Worm (Caenorhabditis elegans) whole organism, dauer: ENCODE data around the gene bbs-8.

Source experiments
- unc-62 ChIP-seq: sonication (generic microtip); optimal IDR thresholded peaks from 2 replicates; lab custom pipeline; 2017; ENCODE audit warnings: missing biosample characterization, missing genetic modification reagents, missing genetic modification characterization

The bbs-8 gene

ce11 chrV:6783044-6783625 lies 18.3 kb upstream of the bbs-8 start:
- no peak for TF ChIP-seq unc-62

DNA sequence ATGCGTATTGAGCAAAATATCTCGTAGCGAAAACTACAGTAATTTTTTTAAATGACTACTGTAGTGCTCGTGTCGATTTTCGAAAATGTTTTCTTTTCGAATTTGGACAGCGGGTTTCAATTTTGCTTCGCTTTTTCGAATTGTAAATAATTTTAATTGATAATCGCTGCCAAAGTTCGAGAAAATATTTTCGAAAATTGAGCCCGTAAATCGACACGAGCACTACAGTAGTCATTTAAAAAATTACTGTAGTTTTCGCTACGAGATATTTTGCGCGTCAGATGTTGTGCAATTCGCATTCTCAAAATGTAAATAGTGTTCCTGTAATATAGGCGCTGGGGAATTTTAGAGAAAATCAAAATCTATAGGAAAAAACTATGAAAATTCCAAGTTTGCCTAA lies 17.4 kb upstream of the bbs-8 start:
- no peak for TF ChIP-seq unc-62

DNA sequence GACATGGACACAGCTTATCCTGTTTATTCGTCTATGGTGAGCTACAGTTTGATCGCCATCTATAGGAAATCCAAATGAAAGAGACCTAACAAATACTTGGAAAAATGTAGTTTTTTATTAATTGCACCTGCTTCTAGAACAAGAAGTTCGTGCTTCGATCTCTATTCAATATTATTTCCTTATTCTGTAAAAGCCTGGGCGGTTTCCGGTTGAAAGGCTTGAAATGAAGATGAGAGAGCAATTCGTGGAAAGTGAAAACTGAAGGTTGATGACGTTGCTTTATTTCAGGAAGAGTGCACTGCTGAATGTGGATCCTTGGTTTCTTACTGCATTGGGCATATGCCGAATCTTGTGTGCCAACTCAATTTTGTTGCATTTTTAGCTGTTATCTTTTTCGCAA lies 15.8 kb upstream of the bbs-8 start:
- no peak for TF ChIP-seq unc-62

ce11 chrV:6780166-6780565 lies 15.3 kb upstream of the bbs-8 start, which contains the start of gene ZC404.15:
Gene ZC404.15, plus strand, starts transcription at chrV:6780466.
- no peak for TF ChIP-seq unc-62

ce11 chrV:6778457-6778856 lies 13.6 kb upstream of the bbs-8 start:
- TF ChIP-seq unc-62: no peak

- no peak for TF ChIP-seq unc-62
These were observed 10.8 kb upstream of the bbs-8 start, which contains the start of gene srh-28 for ce11 chrV:6775708-6776107. Gene srh-28, minus strand, starts transcription at chrV:6775808.

DNA sequence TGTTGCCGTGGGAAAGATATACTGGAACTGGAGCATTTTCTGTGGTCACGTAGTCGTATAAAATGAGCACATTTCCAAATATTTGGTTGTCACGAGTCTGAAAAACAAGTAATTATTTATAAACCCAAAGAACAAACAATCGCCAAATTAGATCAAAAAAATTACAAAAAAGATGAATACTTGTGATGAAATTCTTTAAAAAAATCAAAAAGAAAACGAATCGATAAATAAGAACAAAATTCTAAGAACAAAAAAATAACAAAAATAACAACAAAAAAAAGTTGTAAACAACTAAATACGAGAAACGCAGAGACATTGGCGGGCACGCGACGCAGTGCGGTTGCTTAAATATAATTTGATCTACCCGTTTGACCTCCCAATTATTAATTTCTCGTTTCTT lies 8.9 kb upstream of the bbs-8 start, which contains the start of gene ZC404.16:
Gene ZC404.16 (minus strand): TSS at position 101 of the 400 bp plus-strand sequence.
- TF ChIP-seq unc-62: no peak

DNA sequence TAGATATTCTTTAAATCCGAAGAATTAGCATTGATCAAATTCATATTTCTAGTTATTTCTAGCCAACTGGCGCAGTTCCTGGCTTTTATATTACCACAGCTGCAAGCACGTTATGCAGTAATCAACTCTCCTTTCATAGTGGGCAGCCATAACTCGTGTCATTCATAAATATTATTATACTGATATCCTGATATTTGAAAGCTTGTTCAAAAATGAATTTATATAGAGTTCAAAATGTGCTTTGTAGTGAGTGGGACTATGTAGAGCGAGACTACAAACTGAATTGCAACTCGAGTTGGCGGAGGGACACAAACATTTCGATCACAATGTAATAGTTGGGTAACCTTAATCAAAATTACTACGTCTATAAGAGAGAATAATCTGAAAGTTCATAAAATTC lies 6.8 kb upstream of the bbs-8 start, which contains the start of gene srh-30:
Gene srh-30 (minus strand): TSS at position 101 of the 400 bp plus-strand sequence.
- no peak for TF ChIP-seq unc-62

DNA sequence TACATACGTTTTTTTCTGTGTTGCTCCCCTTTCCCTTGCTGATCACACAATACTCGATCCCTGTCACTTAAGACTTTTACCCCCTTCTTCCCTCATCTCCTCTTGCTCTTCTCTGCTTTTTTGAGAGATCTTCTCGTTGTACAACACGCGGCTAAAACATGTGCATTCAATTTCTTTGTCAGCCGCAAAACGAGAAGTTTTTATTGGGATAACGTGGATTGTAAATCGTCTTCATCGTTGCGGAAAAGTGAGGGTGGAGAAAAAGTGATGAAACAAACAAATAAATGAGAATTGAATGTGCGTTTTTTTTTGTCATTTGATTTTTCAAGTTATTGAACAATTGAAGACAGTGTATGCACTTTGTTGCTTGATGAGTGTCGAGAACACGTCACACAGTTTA lies 4.6 kb upstream of the bbs-8 start:
- TF ChIP-seq unc-62: no peak

DNA sequence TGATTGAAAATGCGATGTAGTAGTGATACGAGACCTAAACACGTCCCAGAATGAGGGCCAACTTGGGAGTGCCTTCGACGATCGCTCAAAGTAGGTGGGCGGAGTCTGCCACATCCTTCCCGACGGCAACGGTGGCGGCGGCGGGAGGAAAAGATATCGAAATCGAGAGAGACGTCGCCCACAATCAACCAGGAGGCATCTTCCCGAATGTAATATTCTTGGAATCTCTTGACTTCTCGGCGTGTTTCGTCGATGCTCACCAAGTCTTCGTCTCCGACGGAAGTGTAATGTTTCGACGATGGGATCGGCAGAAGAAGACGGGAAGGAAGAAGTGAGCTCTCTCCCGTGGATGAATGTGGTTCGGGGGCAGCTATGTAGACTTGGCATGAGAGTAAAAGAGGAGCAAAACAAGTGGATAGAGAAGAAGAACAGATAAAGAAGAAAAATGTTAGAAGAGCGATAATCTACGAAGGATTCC lies 3.6 kb upstream of the bbs-8 start, which contains the start of the genes T25F10.1 and clik-1:
Gene T25F10.1 (plus strand): TSS at position 51 of the 478 bp plus-strand sequence.
Gene clik-1 (minus strand): TSS at position 281 of the 478 bp plus-strand sequence.
- no peak for TF ChIP-seq unc-62

ce11 chrV:6767576-6767975 lies 2.7 kb upstream of the bbs-8 start:
- TF ChIP-seq unc-62: no peak

- no peak for TF ChIP-seq unc-62
These were observed 2.5 kb downstream of the bbs-8 start, which contains the start of gene T25F10.4 for ce11 chrV:6762361-6762760. Gene T25F10.4, minus strand, starts transcription at chrV:6762461.

DNA sequence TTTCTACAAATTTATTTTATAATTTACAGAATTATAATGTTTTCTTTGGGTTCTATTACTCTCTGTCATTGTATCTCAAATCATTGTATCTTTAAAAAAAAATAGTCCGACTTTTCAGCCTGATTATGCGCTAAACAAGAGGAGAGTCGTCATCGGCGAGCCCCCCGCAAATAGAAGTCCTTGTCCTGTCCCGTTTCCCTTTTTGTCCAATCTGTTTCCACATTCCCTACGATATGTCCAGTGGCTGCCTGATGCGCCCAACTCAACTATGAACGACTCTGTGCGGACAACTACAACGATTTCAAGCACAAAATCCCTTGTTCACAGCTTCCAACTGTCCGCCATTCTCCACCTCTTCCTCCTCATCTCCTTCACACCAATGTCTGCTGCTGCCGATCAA lies 6.9 kb downstream of the bbs-8 start, which contains the start of gene dbl-1:
Gene dbl-1 (plus strand): TSS at position 119 of the 400 bp plus-strand sequence.
- TF ChIP-seq unc-62: no peak

DNA sequence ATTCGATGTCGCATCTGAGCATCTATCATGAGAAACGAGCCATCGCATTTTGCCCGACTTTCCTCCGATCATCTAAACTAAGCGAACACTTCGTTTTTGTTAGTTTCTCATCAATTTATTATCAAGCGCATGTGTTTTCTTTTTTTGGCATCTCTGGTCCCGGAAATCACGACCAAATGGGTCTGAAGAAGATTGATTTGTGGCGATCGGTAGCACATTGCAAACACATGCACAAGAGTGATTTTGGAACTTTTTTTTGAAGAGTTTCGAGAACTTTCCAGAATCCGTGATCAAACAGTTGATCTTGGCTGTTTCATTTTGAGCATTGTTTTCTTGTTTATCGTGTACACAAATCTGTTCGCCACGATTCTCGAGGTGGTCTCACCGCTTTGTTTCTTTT lies 11.6 kb downstream of the bbs-8 start:
- no peak for TF ChIP-seq unc-62

DNA sequence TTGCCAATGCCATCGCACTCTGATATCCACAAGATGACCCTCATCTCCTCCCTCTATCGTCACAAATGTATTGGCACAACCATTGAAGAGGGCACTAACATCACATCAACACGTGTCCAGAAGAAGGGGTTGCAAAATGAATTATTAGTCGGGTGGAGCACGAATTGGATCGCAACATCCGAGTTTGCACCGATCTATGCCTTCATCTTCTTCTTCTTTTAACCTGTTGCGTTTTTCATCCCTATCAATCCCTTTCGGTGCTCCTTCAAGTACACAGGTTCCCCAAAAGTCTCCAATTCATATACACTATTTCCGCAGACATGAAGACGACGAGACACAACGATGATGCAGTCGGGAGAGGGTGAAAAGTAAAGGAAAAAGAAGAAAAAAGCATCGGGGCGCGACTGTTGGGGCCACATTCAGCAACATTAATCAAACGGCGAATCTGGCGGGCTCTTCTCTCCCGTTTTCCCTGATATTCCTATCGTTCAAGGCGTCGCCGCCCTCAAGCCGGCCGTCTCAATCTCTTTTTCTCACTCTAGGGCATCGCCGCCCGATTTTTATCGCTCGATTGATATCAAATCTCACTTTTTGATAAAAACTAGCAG lies 13.3 kb downstream of the bbs-8 start:
- no peak for TF ChIP-seq unc-62

DNA sequence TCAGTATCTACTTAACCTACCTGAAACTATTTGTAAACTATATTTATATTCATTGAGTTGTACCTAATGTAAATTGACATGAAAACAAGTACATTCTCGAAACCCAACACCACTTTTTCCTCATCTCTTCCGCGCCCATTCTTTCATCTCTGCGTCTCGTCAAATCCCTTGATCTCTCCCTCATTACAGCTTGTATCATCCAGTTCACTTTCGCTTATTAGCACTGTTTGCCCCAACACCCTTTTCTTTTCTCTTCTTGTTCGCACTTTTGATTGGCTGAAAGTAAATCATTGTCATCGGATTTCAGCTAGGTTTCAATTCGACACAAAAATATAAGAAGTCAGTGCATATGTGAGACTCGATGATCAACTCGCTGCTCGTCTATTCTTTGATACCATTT lies 20.1 kb downstream of the bbs-8 start, which contains the start of gene T25F10.3:
Gene T25F10.3 (plus strand): TSS at position 308 of the 400 bp plus-strand sequence.
- TF ChIP-seq unc-62: no peak

- TF ChIP-seq unc-62: no peak
These were observed 28.0 kb downstream of the bbs-8 start for ce11 chrV:6736877-6737276.

- TF ChIP-seq unc-62: no peak
These were observed 28.8 kb downstream of the bbs-8 start for ce11 chrV:6736108-6736507.
